Worm (Caenorhabditis elegans) whole organism, L2 larva: ENCODE data around the gene T05H10.8.

Experiments
- C34F6.9 ChIP-seq: fragments of 150-350 bp; optimal IDR thresholded peaks from 2 replicates; lab custom pipeline; 2014; ENCODE audit warnings: missing biosample characterization, missing genetic modification characterization
- F13H6.1 ChIP-seq: sonication (generic microtip); optimal IDR thresholded peaks from 2 replicates; lab custom pipeline; 2016; ENCODE audit warnings: missing genetic modification characterization, missing compliant biosample characterization
- Y55F3AM.14 ChIP-seq: fragments of 200-800 bp; sonication (Bioruptor generic); optimal IDR thresholded peaks from 2 replicates; lab custom pipeline; 2018; ENCODE audit warnings: mild to moderate bottlenecking, missing genetic modification characterization, missing compliant biosample characterization
- ZK546.5 ChIP-seq: sonication (generic microtip); optimal IDR thresholded peaks from 2 replicates; lab custom pipeline; 2017; ENCODE audit warnings: missing biosample characterization, missing genetic modification characterization
- alr-1 ChIP-seq: fragments of 150-350 bp; optimal IDR thresholded peaks from 2 replicates; lab custom pipeline; 2014; ENCODE audit warnings: missing biosample characterization, missing genetic modification characterization
- aly-2 ChIP-seq: fragments of 150-350 bp; optimal IDR thresholded peaks from 2 replicates; lab custom pipeline; 2014; ENCODE audit warnings: missing biosample characterization, missing genetic modification characterization
- ama-1 ChIP-seq: fragments of 150-350 bp; optimal IDR thresholded peaks from 2 replicates; lab custom pipeline; 2018; ENCODE audit warnings: inconsistent platforms
- blmp-1 ChIP-seq: sonication (generic microtip); optimal IDR thresholded peaks from 2 replicates; lab custom pipeline; 2017; ENCODE audit warnings: missing genetic modification characterization, mild to moderate bottlenecking, missing compliant biosample characterization, antibody characterized with exemption, moderate library complexity; ENCODE audit not compliant: insufficient read depth
- ceh-16 ChIP-seq: fragments of 150-350 bp; optimal IDR thresholded peaks from 2 replicates; lab custom pipeline; 2014; ENCODE audit warnings: missing biosample characterization, missing genetic modification characterization
- ceh-82 ChIP-seq: fragments of 150-350 bp; optimal IDR thresholded peaks from 2 replicates; lab custom pipeline; 2014; ENCODE audit warnings: missing biosample characterization, missing genetic modification characterization
- crh-2 ChIP-seq: sonication (generic microtip); optimal IDR thresholded peaks from 2 replicates; lab custom pipeline; 2017; ENCODE audit warnings: missing biosample characterization, missing genetic modification characterization
- dmd-4 ChIP-seq: sonication (generic microtip); optimal IDR thresholded peaks from 2 replicates; lab custom pipeline; 2017; ENCODE audit warnings: missing biosample characterization, missing genetic modification characterization
- egl-27 ChIP-seq: sonication (generic microtip); optimal IDR thresholded peaks from 3 replicates; lab custom pipeline; 2017; ENCODE audit warnings: missing biosample characterization, missing genetic modification reagents, missing genetic modification characterization
- elt-3 ChIP-seq: sonication (generic microtip); optimal IDR thresholded peaks from 2 replicates; lab custom pipeline; 2017; ENCODE audit warnings: missing biosample characterization, missing genetic modification characterization
- fos-1 ChIP-seq: fragments of 150-350 bp; optimal IDR thresholded peaks from 2 replicates; lab custom pipeline; 2014; ENCODE audit warnings: missing biosample characterization, missing genetic modification characterization
- gmeb-1 ChIP-seq: fragments of 150-350 bp; optimal IDR thresholded peaks from 2 replicates; lab custom pipeline; 2014; ENCODE audit warnings: missing biosample characterization, missing genetic modification characterization
- lin-11 ChIP-seq: fragments of 150-350 bp; sonication (generic microtip); optimal IDR thresholded peaks from 2 replicates; lab custom pipeline; 2014; ENCODE audit warnings: missing biosample characterization, missing genetic modification characterization, inconsistent platforms, mixed read lengths
- lin-13 ChIP-seq: fragments of 150-350 bp; optimal IDR thresholded peaks from 2 replicates; lab custom pipeline; 2014; ENCODE audit warnings: missing biosample characterization, missing genetic modification reagents, missing genetic modification characterization
- lsy-2 ChIP-seq, 2 experiments: fragments of 150-350 bp in 1 of 2; sonication (generic microtip) in 1 of 2; optimal IDR thresholded peaks; 2 replicates each; lab custom pipeline; 2014 to 2017; ENCODE audit warnings: missing biosample characterization in 2 of 2, missing genetic modification characterization in 2 of 2
- mab-5 ChIP-seq: fragments of 150-350 bp; optimal IDR thresholded peaks from 2 replicates; lab custom pipeline; 2014; ENCODE audit warnings: missing biosample characterization, missing genetic modification characterization
- mdl-1 ChIP-seq, 2 experiments: fragments of 150-350 bp in 1 of 2; sonication (generic microtip) in 1 of 2; optimal IDR thresholded peaks; 2 replicates each; lab custom pipeline; 2017; ENCODE audit warnings: missing biosample characterization in 2 of 2, missing genetic modification characterization in 2 of 2
- nhr-10 ChIP-seq: sonication (generic microtip); optimal IDR thresholded peaks from 2 replicates; lab custom pipeline; 2017; ENCODE audit warnings: missing biosample characterization, missing genetic modification characterization
- nhr-11 ChIP-seq: fragments of 150-350 bp; optimal IDR thresholded peaks from 2 replicates; lab custom pipeline; 2014; ENCODE audit warnings: missing biosample characterization, missing genetic modification characterization
- nhr-129 ChIP-seq: fragments of 150-350 bp; optimal IDR thresholded peaks from 2 replicates; lab custom pipeline; 2014; ENCODE audit warnings: missing biosample characterization, missing genetic modification characterization
- nhr-21 ChIP-seq: fragments of 150-350 bp; optimal IDR thresholded peaks from 2 replicates; lab custom pipeline; 2014; ENCODE audit warnings: missing biosample characterization, missing genetic modification characterization
- nhr-23 ChIP-seq: fragments of 150-350 bp; optimal IDR thresholded peaks from 2 replicates; lab custom pipeline; 2014; ENCODE audit warnings: missing biosample characterization, missing genetic modification reagents, missing genetic modification characterization
- nhr-237 ChIP-seq: fragments of 150-350 bp; optimal IDR thresholded peaks from 2 replicates; lab custom pipeline; 2014; ENCODE audit warnings: missing biosample characterization, missing genetic modification characterization
- nhr-25 ChIP-seq: fragments of 150-350 bp; sonication (generic microtip); optimal IDR thresholded peaks from 3 replicates; lab custom pipeline; 2014; ENCODE audit warnings: missing biosample characterization, missing genetic modification characterization
- nhr-6 ChIP-seq: fragments of 150-350 bp; optimal IDR thresholded peaks from 2 replicates; lab custom pipeline; 2014; ENCODE audit warnings: missing biosample characterization, missing genetic modification characterization
- nhr-77 ChIP-seq: fragments of 150-350 bp; optimal IDR thresholded peaks from 2 replicates; lab custom pipeline; 2014; ENCODE audit warnings: missing biosample characterization, missing genetic modification characterization
- sem-4 ChIP-seq: fragments of 150-350 bp; optimal IDR thresholded peaks from 2 replicates; lab custom pipeline; 2014; ENCODE audit warnings: missing biosample characterization, missing genetic modification reagents, missing genetic modification characterization
- sma-3 ChIP-seq: sonication (generic microtip); optimal IDR thresholded peaks from 2 replicates; lab custom pipeline; 2016; ENCODE audit warnings: missing genetic modification reagents, missing genetic modification characterization, missing compliant biosample characterization
- sma-9 ChIP-seq, 2 experiments: fragments of 150-350 bp in 1 of 2; sonication (generic microtip) in 1 of 2; optimal IDR thresholded peaks; 2 replicates each; lab custom pipeline; 2014 to 2016; ENCODE audit warnings: missing genetic modification characterization in 2 of 2, mild to moderate bottlenecking in 1 of 2, missing biosample characterization in 1 of 2, missing compliant biosample characterization in 1 of 2, missing genetic modification reagents in 1 of 2, moderate library complexity in 1 of 2
- snpc-4 ChIP-seq: fragments of 150-350 bp; optimal IDR thresholded peaks from 2 replicates; lab custom pipeline; 2014; ENCODE audit warnings: missing biosample characterization, missing genetic modification characterization
- unc-39 ChIP-seq: fragments of 150-350 bp; optimal IDR thresholded peaks from 2 replicates; lab custom pipeline; 2014; ENCODE audit warnings: missing biosample characterization, missing genetic modification characterization
- unc-55 ChIP-seq: fragments of 150-350 bp; sonication (generic microtip); optimal IDR thresholded peaks from 3 replicates; lab custom pipeline; 2014; ENCODE audit warnings: missing biosample characterization, missing genetic modification reagents, missing genetic modification characterization
- unc-62 ChIP-seq: fragments of 150-350 bp; optimal IDR thresholded peaks from 2 replicates; lab custom pipeline; 2014; ENCODE audit warnings: missing biosample characterization, missing genetic modification reagents, missing genetic modification characterization
- zag-1 ChIP-seq: fragments of 150-350 bp; optimal IDR thresholded peaks from 2 replicates; lab custom pipeline; 2014; ENCODE audit warnings: missing biosample characterization, missing genetic modification characterization
- ztf-1 ChIP-seq: fragments of 200-800 bp; sonication (Bioruptor generic); conservative IDR thresholded peaks from 2 replicates; pipeline ENCODE4 v1.3.6; 2022; ENCODE audit warnings: missing genetic modification characterization, missing compliant biosample characterization
- ztf-11 ChIP-seq: sonication (generic microtip); optimal IDR thresholded peaks from 2 replicates; lab custom pipeline; 2017; ENCODE audit warnings: missing biosample characterization, missing genetic modification characterization
- ztf-4 ChIP-seq: fragments of 150-350 bp; optimal IDR thresholded peaks from 2 replicates; lab custom pipeline; 2014; ENCODE audit warnings: missing biosample characterization, missing genetic modification characterization

T05H10.8 gene

ce11 chrII:8073222-8073621 is 14.4 kb downstream of the T05H10.8 start, which contains the start of gene gpcp-2:
TSS of gene gpcp-2 (minus strand) at chrII:8073374.
- TF ChIP-seq ceh-82 (tag; lab: Kevin White, UChicago) (no peak), ZK546.5 (tag; lab: Kevin White, UChicago) (no peak), fos-1 (tag; lab: Kevin White, UChicago) (peak; percentile 39), nhr-25 (tag; lab: Kevin White, UChicago) (no peak)
- TF ChIP-seq, all 48 proteins: peak for 1

ce11 chrII:8074058-8074457 is 15.2 kb downstream of the T05H10.8 start:
- TF ChIP-seq nhr-23 (tag; lab: Kevin White, UChicago) (no peak), ztf-4 (tag; lab: Kevin White, UChicago) (no peak), nhr-129 (tag; lab: Kevin White, UChicago) (no peak), fos-1 (tag; lab: Kevin White, UChicago) (peak; percentile 47), unc-62 (GFP tag; lab: Kevin White, UChicago) (no peak), sma-9 (GFP tag; optimal IDR thresholded peaks at IDR 0.05; lab: Kevin White, UChicago) (no peak), sma-9 (tag; optimal IDR thresholded peaks at IDR 0.05; lab: Kevin White, UChicago) (no peak), nhr-10 (tag; lab: Kevin White, UChicago) (no peak)
- TF ChIP-seq, all 48 proteins: peak for 1

ce11 chrII:8075324-8075810 is 16.5 kb downstream of the T05H10.8 start, which contains the start of gene K02C4.2:
TSS of gene K02C4.2 (plus strand) at chrII:8075760.
- TF ChIP-seq ceh-16 (tag; lab: Kevin White, UChicago) (peak; percentile 57), unc-62 (GFP tag; lab: Kevin White, UChicago) (no peak), alr-1 (tag; lab: Kevin White, UChicago) (no peak), egl-27 (no peak), unc-55 (GFP tag; lab: Kevin White, UChicago) (peak; percentile 45), sem-4 (tag; lab: Kevin White, UChicago) (peak; percentile 69), ama-1 (lab: Kevin White, UChicago) (no peak), crh-2 (tag; lab: Kevin White, UChicago) (peak; percentile 80), lin-13 (GFP tag; lab: Kevin White, UChicago) (peak; percentile 50), lsy-2 (tag; optimal IDR thresholded peaks at IDR 0.05; lab: Kevin White, UChicago) (peak; percentile 12 to 73), nhr-237 (tag; lab: Kevin White, UChicago) (no peak), ceh-82 (tag; lab: Kevin White, UChicago) (no peak), nhr-11 (tag; lab: Kevin White, UChicago) (peak; percentile 9), elt-3 (tag; lab: Kevin White, UChicago) (no peak), nhr-23 (tag; lab: Kevin White, UChicago) (no peak), nhr-10 (tag; lab: Kevin White, UChicago) (no peak), snpc-4 (peak; percentile 42), zag-1 (tag; lab: Kevin White, UChicago) (peak; percentile 36), dmd-4 (tag; lab: Kevin White, UChicago) (no peak), aly-2 (tag; lab: Kevin White, UChicago) (no peak), unc-39 (no peak), Y55F3AM.14 (GFP tag; lab: Kevin White, UChicago) (peak; percentile 62), sma-9 (GFP tag; optimal IDR thresholded peaks at IDR 0.05; lab: Kevin White, UChicago) (peak; percentile 78), sma-9 (tag; optimal IDR thresholded peaks at IDR 0.05; lab: Kevin White, UChicago) (no peak), ztf-1 (GFP tag; lab: Robert Waterston, UW) (no peak), fos-1 (tag; lab: Kevin White, UChicago) (peak; percentile 90), mab-5 (no peak), lin-11 (tag; lab: Kevin White, UChicago) (peak; percentile 42), mdl-1 (tag; optimal IDR thresholded peaks at IDR 0.05; lab: Kevin White, UChicago) (peak in 1 of 2 experiments; percentile 9), nhr-6 (no peak), nhr-25 (tag; lab: Kevin White, UChicago) (peak; percentile 73), nhr-77 (peak; percentile 16), nhr-129 (tag; lab: Kevin White, UChicago) (peak; percentile 95), nhr-21 (tag; lab: Kevin White, UChicago) (peak; percentile 85), gmeb-1 (peak; percentile 74), C34F6.9 (tag; lab: Kevin White, UChicago) (peak; percentile 61), ZK546.5 (tag; lab: Kevin White, UChicago) (no peak), ztf-11 (no peak), sma-3 (GFP tag; lab: Kevin White, UChicago) (peak; percentile 81), blmp-1 (tag; lab: Kevin White, UChicago) (peak; percentile 36), F13H6.1 (tag; lab: Kevin White, UChicago) (peak; percentile 66)
